Worm (Caenorhabditis elegans) whole organism, L2 larva: ENCODE data around the gene R07E5.19.

Experiments
- R02D3.7 ChIP-seq: fragments of 150-350 bp; optimal IDR thresholded peaks from 2 replicates; lab custom pipeline; 2014; ENCODE audit warnings: missing biosample characterization, missing genetic modification characterization
- ceh-82 ChIP-seq: fragments of 150-350 bp; optimal IDR thresholded peaks from 2 replicates; lab custom pipeline; 2014; ENCODE audit warnings: missing biosample characterization, missing genetic modification characterization
- dmd-4 ChIP-seq: sonication (generic microtip); optimal IDR thresholded peaks from 2 replicates; lab custom pipeline; 2017; ENCODE audit warnings: missing biosample characterization, missing genetic modification characterization
- gmeb-1 ChIP-seq: fragments of 150-350 bp; optimal IDR thresholded peaks from 2 replicates; lab custom pipeline; 2014; ENCODE audit warnings: missing biosample characterization, missing genetic modification characterization
- lin-11 ChIP-seq: fragments of 150-350 bp; sonication (generic microtip); optimal IDR thresholded peaks from 2 replicates; lab custom pipeline; 2014; ENCODE audit warnings: missing biosample characterization, missing genetic modification characterization, inconsistent platforms, mixed read lengths
- mab-5 ChIP-seq: fragments of 150-350 bp; optimal IDR thresholded peaks from 2 replicates; lab custom pipeline; 2014; ENCODE audit warnings: missing biosample characterization, missing genetic modification characterization
- mdl-1 ChIP-seq, 2 experiments: fragments of 150-350 bp in 1 of 2; sonication (generic microtip) in 1 of 2; optimal IDR thresholded peaks; 2 replicates each; lab custom pipeline; 2017; ENCODE audit warnings: missing biosample characterization in 2 of 2, missing genetic modification characterization in 2 of 2
- nhr-12 ChIP-seq: fragments of 150-350 bp; optimal IDR thresholded peaks from 2 replicates; lab custom pipeline; 2014; ENCODE audit warnings: missing biosample characterization, missing genetic modification characterization
- ztf-4 ChIP-seq: fragments of 150-350 bp; optimal IDR thresholded peaks from 2 replicates; lab custom pipeline; 2014; ENCODE audit warnings: missing biosample characterization, missing genetic modification characterization

DNA sequence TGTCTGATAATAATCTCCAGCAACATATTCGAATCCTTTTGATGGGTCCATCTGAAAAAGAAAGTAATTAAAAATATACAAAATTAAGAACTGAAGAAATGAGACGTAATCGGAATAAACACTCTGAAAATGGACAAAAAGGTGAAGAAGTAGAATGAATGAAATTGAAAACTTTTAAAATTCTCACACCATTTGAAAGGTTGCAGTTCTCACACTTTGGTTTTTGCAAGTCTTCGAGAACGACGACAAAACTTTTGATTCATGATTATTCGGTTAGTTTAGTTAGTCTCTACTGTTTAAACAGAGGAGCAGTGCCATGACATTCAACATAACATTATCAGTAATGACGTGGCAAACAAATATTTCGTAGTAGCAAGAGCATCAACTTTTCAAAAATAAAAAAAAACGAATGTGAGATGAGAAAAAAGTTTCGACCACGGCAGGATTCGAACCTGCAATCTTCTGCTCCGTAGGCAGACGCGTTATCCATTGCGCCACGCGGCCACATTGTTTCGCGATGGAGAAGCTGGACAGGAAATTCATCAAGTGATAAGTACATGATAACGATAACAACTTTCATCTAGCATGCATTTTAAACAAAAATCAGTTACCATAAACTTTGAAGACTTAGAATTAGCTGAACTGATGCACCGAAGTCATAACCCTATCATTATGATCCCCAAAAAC, 32.2 kb upstream of the R07E5.19 start, which contains the start of gene ceh-43:
- no peak for TF ChIP-seq gmeb-1 (tag; lab: Kevin White, UChicago)
- no peak for TF ChIP-seq dmd-4 (tag; lab: Kevin White, UChicago)
- no peak for TF ChIP-seq ceh-82
- TF ChIP-seq ztf-4, result no peak
- TF ChIP-seq mab-5 (tag; lab: Kevin White, UChicago), result no peak
- TF ChIP-seq mdl-1 (tag; optimal IDR thresholded peaks at IDR 0.05; lab: Kevin White, UChicago), result no peak
- no peak for TF ChIP-seq nhr-12 (tag; lab: Kevin White, UChicago)
- TF ChIP-seq R02D3.7 (tag; lab: Kevin White, UChicago), result no peak
- no peak for TF ChIP-seq lin-11 (tag; lab: Kevin White, UChicago)
